Worm (Caenorhabditis elegans) whole organism, L2 larva: ENCODE measurements around the gene F19D8.2.

Experiments used
- C34F6.9 ChIP-seq: fragments of 150-350 bp; optimal IDR thresholded peaks from 2 replicates; lab custom pipeline; 2014; ENCODE audit warnings: missing biosample characterization, missing genetic modification characterization
- F13H6.1 ChIP-seq: sonication (generic microtip); optimal IDR thresholded peaks from 2 replicates; lab custom pipeline; 2016; ENCODE audit warnings: missing genetic modification characterization, missing compliant biosample characterization
- R02D3.7 ChIP-seq: fragments of 150-350 bp; optimal IDR thresholded peaks from 2 replicates; lab custom pipeline; 2014; ENCODE audit warnings: missing biosample characterization, missing genetic modification characterization
- Y55F3AM.14 ChIP-seq: fragments of 200-800 bp; sonication (Bioruptor generic); optimal IDR thresholded peaks from 2 replicates; lab custom pipeline; 2018; ENCODE audit warnings: mild to moderate bottlenecking, missing genetic modification characterization, missing compliant biosample characterization
- ZK546.5 ChIP-seq: sonication (generic microtip); optimal IDR thresholded peaks from 2 replicates; lab custom pipeline; 2017; ENCODE audit warnings: missing biosample characterization, missing genetic modification characterization
- alr-1 ChIP-seq: fragments of 150-350 bp; optimal IDR thresholded peaks from 2 replicates; lab custom pipeline; 2014; ENCODE audit warnings: missing biosample characterization, missing genetic modification characterization
- ama-1 ChIP-seq: fragments of 150-350 bp; optimal IDR thresholded peaks from 2 replicates; lab custom pipeline; 2018; ENCODE audit warnings: inconsistent platforms
- blmp-1 ChIP-seq: sonication (generic microtip); optimal IDR thresholded peaks from 2 replicates; lab custom pipeline; 2017; ENCODE audit warnings: missing genetic modification characterization, mild to moderate bottlenecking, missing compliant biosample characterization, antibody characterized with exemption, moderate library complexity; ENCODE audit not compliant: insufficient read depth
- ceh-16 ChIP-seq: fragments of 150-350 bp; optimal IDR thresholded peaks from 2 replicates; lab custom pipeline; 2014; ENCODE audit warnings: missing biosample characterization, missing genetic modification characterization
- crh-2 ChIP-seq: sonication (generic microtip); optimal IDR thresholded peaks from 2 replicates; lab custom pipeline; 2017; ENCODE audit warnings: missing biosample characterization, missing genetic modification characterization
- dmd-4 ChIP-seq: sonication (generic microtip); optimal IDR thresholded peaks from 2 replicates; lab custom pipeline; 2017; ENCODE audit warnings: missing biosample characterization, missing genetic modification characterization
- egl-27 ChIP-seq: sonication (generic microtip); optimal IDR thresholded peaks from 3 replicates; lab custom pipeline; 2017; ENCODE audit warnings: missing biosample characterization, missing genetic modification reagents, missing genetic modification characterization
- gmeb-1 ChIP-seq: fragments of 150-350 bp; optimal IDR thresholded peaks from 2 replicates; lab custom pipeline; 2014; ENCODE audit warnings: missing biosample characterization, missing genetic modification characterization
- lin-11 ChIP-seq: fragments of 150-350 bp; sonication (generic microtip); optimal IDR thresholded peaks from 2 replicates; lab custom pipeline; 2014; ENCODE audit warnings: missing biosample characterization, missing genetic modification characterization, inconsistent platforms, mixed read lengths
- lin-13 ChIP-seq: fragments of 150-350 bp; optimal IDR thresholded peaks from 2 replicates; lab custom pipeline; 2014; ENCODE audit warnings: missing biosample characterization, missing genetic modification reagents, missing genetic modification characterization
- lin-39 ChIP-seq: fragments of 150-350 bp; optimal IDR thresholded peaks from 2 replicates; lab custom pipeline; 2014; ENCODE audit warnings: missing biosample characterization, missing genetic modification reagents, missing genetic modification characterization
- lsy-2 ChIP-seq, 2 experiments: fragments of 150-350 bp in 1 of 2; sonication (generic microtip) in 1 of 2; optimal IDR thresholded peaks; 2 replicates each; lab custom pipeline; 2014 to 2017; ENCODE audit warnings: missing biosample characterization in 2 of 2, missing genetic modification characterization in 2 of 2
- mab-5 ChIP-seq: fragments of 150-350 bp; optimal IDR thresholded peaks from 2 replicates; lab custom pipeline; 2014; ENCODE audit warnings: missing biosample characterization, missing genetic modification characterization
- mbf-1 ChIP-seq: sonication (generic microtip); optimal IDR thresholded peaks from 2 replicates; lab custom pipeline; 2017; ENCODE audit warnings: missing biosample characterization, missing genetic modification characterization
- mdl-1 ChIP-seq, 2 experiments: fragments of 150-350 bp in 1 of 2; sonication (generic microtip) in 1 of 2; optimal IDR thresholded peaks; 2 replicates each; lab custom pipeline; 2017; ENCODE audit warnings: missing biosample characterization in 2 of 2, missing genetic modification characterization in 2 of 2
- nhr-10 ChIP-seq: sonication (generic microtip); optimal IDR thresholded peaks from 2 replicates; lab custom pipeline; 2017; ENCODE audit warnings: missing biosample characterization, missing genetic modification characterization
- nhr-11 ChIP-seq: fragments of 150-350 bp; optimal IDR thresholded peaks from 2 replicates; lab custom pipeline; 2014; ENCODE audit warnings: missing biosample characterization, missing genetic modification characterization
- nhr-12 ChIP-seq: fragments of 150-350 bp; optimal IDR thresholded peaks from 2 replicates; lab custom pipeline; 2014; ENCODE audit warnings: missing biosample characterization, missing genetic modification characterization
- nhr-21 ChIP-seq: fragments of 150-350 bp; optimal IDR thresholded peaks from 2 replicates; lab custom pipeline; 2014; ENCODE audit warnings: missing biosample characterization, missing genetic modification characterization
- nhr-23 ChIP-seq: fragments of 150-350 bp; optimal IDR thresholded peaks from 2 replicates; lab custom pipeline; 2014; ENCODE audit warnings: missing biosample characterization, missing genetic modification reagents, missing genetic modification characterization
- nhr-237 ChIP-seq: fragments of 150-350 bp; optimal IDR thresholded peaks from 2 replicates; lab custom pipeline; 2014; ENCODE audit warnings: missing biosample characterization, missing genetic modification characterization
- nhr-25 ChIP-seq: fragments of 150-350 bp; sonication (generic microtip); optimal IDR thresholded peaks from 3 replicates; lab custom pipeline; 2014; ENCODE audit warnings: missing biosample characterization, missing genetic modification characterization
- nhr-6 ChIP-seq: fragments of 150-350 bp; optimal IDR thresholded peaks from 2 replicates; lab custom pipeline; 2014; ENCODE audit warnings: missing biosample characterization, missing genetic modification characterization
- peb-1 ChIP-seq: fragments of 150-350 bp; optimal IDR thresholded peaks from 2 replicates; lab custom pipeline; 2014; ENCODE audit warnings: missing biosample characterization, missing genetic modification characterization
- sem-4 ChIP-seq: fragments of 150-350 bp; optimal IDR thresholded peaks from 2 replicates; lab custom pipeline; 2014; ENCODE audit warnings: missing biosample characterization, missing genetic modification reagents, missing genetic modification characterization
- skn-1 ChIP-seq: sonication (generic microtip); optimal IDR thresholded peaks from 2 replicates; lab custom pipeline; 2017; ENCODE audit warnings: missing biosample characterization, missing genetic modification characterization
- sma-3 ChIP-seq: sonication (generic microtip); optimal IDR thresholded peaks from 2 replicates; lab custom pipeline; 2016; ENCODE audit warnings: missing genetic modification reagents, missing genetic modification characterization, missing compliant biosample characterization
- snpc-4 ChIP-seq: fragments of 150-350 bp; optimal IDR thresholded peaks from 2 replicates; lab custom pipeline; 2014; ENCODE audit warnings: missing biosample characterization, missing genetic modification characterization
- unc-39 ChIP-seq: fragments of 150-350 bp; optimal IDR thresholded peaks from 2 replicates; lab custom pipeline; 2014; ENCODE audit warnings: missing biosample characterization, missing genetic modification characterization
- unc-55 ChIP-seq: fragments of 150-350 bp; sonication (generic microtip); optimal IDR thresholded peaks from 3 replicates; lab custom pipeline; 2014; ENCODE audit warnings: missing biosample characterization, missing genetic modification reagents, missing genetic modification characterization
- zag-1 ChIP-seq: fragments of 150-350 bp; optimal IDR thresholded peaks from 2 replicates; lab custom pipeline; 2014; ENCODE audit warnings: missing biosample characterization, missing genetic modification characterization
- ztf-11 ChIP-seq: sonication (generic microtip); optimal IDR thresholded peaks from 2 replicates; lab custom pipeline; 2017; ENCODE audit warnings: missing biosample characterization, missing genetic modification characterization
- ztf-4 ChIP-seq: fragments of 150-350 bp; optimal IDR thresholded peaks from 2 replicates; lab custom pipeline; 2014; ENCODE audit warnings: missing biosample characterization, missing genetic modification characterization

Gene F19D8.2

ce11 chrX:13834127-13834526, at the start of gene F19D8.2:
TSS of gene F19D8.2 (plus strand) at chrX:13834427.
- TF ChIP-seq unc-39 (tag; lab: Kevin White, UChicago) (no peak), egl-27 (tag; lab: Kevin White, UChicago) (no peak), Y55F3AM.14 (GFP tag; lab: Kevin White, UChicago) (no peak), sma-3 (GFP tag; lab: Kevin White, UChicago) (no peak), lin-11 (tag; lab: Kevin White, UChicago) (no peak), gmeb-1 (no peak), lin-39 (tag; lab: Kevin White, UChicago) (no peak), nhr-237 (tag; lab: Kevin White, UChicago) (no peak), nhr-23 (tag; lab: Kevin White, UChicago) (no peak), R02D3.7 (tag; lab: Kevin White, UChicago) (no peak), blmp-1 (no peak), alr-1 (no peak), C34F6.9 (no peak), nhr-21 (tag; lab: Kevin White, UChicago) (no peak), crh-2 (no peak), zag-1 (tag; lab: Kevin White, UChicago) (no peak), skn-1 (no peak), unc-55 (GFP tag; lab: Kevin White, UChicago) (no peak), sem-4 (tag; lab: Kevin White, UChicago) (no peak)

ce11 chrX:13785268-13785667, 49.0 kb upstream of the F19D8.2 start, which contains the start of gene F55F3.4:
TSS of gene F55F3.4 (plus strand) at chrX:13785568.
- no peak for TF ChIP-seq sem-4 (tag; lab: Kevin White, UChicago)
- no peak for TF ChIP-seq lsy-2 (tag; optimal IDR thresholded peaks at IDR 0.05; lab: Kevin White, UChicago)
- no peak for TF ChIP-seq mbf-1 (tag; lab: Kevin White, UChicago)
- TF ChIP-seq gmeb-1 = no peak
- no peak for TF ChIP-seq unc-39 (tag; lab: Kevin White, UChicago)
- TF ChIP-seq ceh-16 (tag; lab: Kevin White, UChicago) = no peak
- no peak for TF ChIP-seq nhr-6 (tag; lab: Kevin White, UChicago)
- no peak for TF ChIP-seq lin-11 (tag; lab: Kevin White, UChicago)
- TF ChIP-seq nhr-237 (tag; lab: Kevin White, UChicago) = no peak
- no peak for TF ChIP-seq lin-39 (tag; lab: Kevin White, UChicago)
- no peak for TF ChIP-seq F13H6.1 (tag; lab: Kevin White, UChicago)
- TF ChIP-seq nhr-11 = no peak
- TF ChIP-seq nhr-23 (tag; lab: Kevin White, UChicago) = no peak
- TF ChIP-seq nhr-10 (tag; lab: Kevin White, UChicago) = no peak
- TF ChIP-seq lin-13 = no peak
- TF ChIP-seq ZK546.5 (tag; lab: Kevin White, UChicago) = no peak
- TF ChIP-seq alr-1 = no peak
- TF ChIP-seq crh-2 = no peak
- TF ChIP-seq, all 48 proteins: peak for 0

- TF ChIP-seq snpc-4 (tag; lab: Kevin White, UChicago) = no peak
- TF ChIP-seq gmeb-1 = no peak
- no peak for TF ChIP-seq unc-55 (GFP tag; lab: Kevin White, UChicago)
- no peak for TF ChIP-seq mbf-1 (tag; lab: Kevin White, UChicago)
- TF ChIP-seq lsy-2 (tag; optimal IDR thresholded peaks at IDR 0.05; lab: Kevin White, UChicago) = no peak
- no peak for TF ChIP-seq sem-4 (tag; lab: Kevin White, UChicago)
- no peak for TF ChIP-seq nhr-6 (tag; lab: Kevin White, UChicago)
- TF ChIP-seq egl-27 (tag; lab: Kevin White, UChicago) = no peak
- no peak for TF ChIP-seq ZK546.5 (tag; lab: Kevin White, UChicago)
- no peak for TF ChIP-seq nhr-25 (tag; lab: Kevin White, UChicago)
- TF ChIP-seq zag-1 (tag; lab: Kevin White, UChicago) = no peak
- no peak for TF ChIP-seq nhr-12
- TF ChIP-seq mdl-1 (tag; optimal IDR thresholded peaks at IDR 0.05; lab: Kevin White, UChicago) = no peak
- no peak for TF ChIP-seq alr-1
- TF ChIP-seq lin-39 (tag; lab: Kevin White, UChicago) = no peak
- TF ChIP-seq nhr-11 = no peak
- TF ChIP-seq blmp-1 = no peak
- TF ChIP-seq ama-1 = no peak
- no peak for TF ChIP-seq mab-5 (tag; lab: Kevin White, UChicago)
- TF ChIP-seq, all 48 proteins: peak for 0
Observed at ce11 chrX:13790532-13790931, 43.7 kb upstream of the F19D8.2 start, which contains the start of gene ZK1086.3. TSS of gene ZK1086.3 (plus strand) at chrX:13790832.

- TF ChIP-seq peb-1 (tag; lab: Kevin White, UChicago) (no peak), nhr-237 (tag; lab: Kevin White, UChicago) (no peak), nhr-25 (tag; lab: Kevin White, UChicago) (no peak), zag-1 (tag; lab: Kevin White, UChicago) (no peak), unc-39 (tag; lab: Kevin White, UChicago) (no peak), mdl-1 (tag; optimal IDR thresholded peaks at IDR 0.05; lab: Kevin White, UChicago) (no peak), Y55F3AM.14 (GFP tag; lab: Kevin White, UChicago) (no peak), ztf-4 (tag; lab: Kevin White, UChicago) (no peak), dmd-4 (no peak), nhr-6 (tag; lab: Kevin White, UChicago) (no peak), crh-2 (no peak), ztf-11 (tag; lab: Kevin White, UChicago) (no peak), lin-13 (no peak), skn-1 (no peak), sem-4 (tag; lab: Kevin White, UChicago) (no peak), unc-55 (GFP tag; lab: Kevin White, UChicago) (no peak)
Observed at ce11 chrX:13793525-13793924, 40.7 kb upstream of the F19D8.2 start, which contains the start of gene ZK1086.2. TSS of gene ZK1086.2 (minus strand) at chrX:13793625.
